Worm (Caenorhabditis elegans): Measurements from ENCODE around the gene bpl-1.

Gene bpl-1

DNA sequence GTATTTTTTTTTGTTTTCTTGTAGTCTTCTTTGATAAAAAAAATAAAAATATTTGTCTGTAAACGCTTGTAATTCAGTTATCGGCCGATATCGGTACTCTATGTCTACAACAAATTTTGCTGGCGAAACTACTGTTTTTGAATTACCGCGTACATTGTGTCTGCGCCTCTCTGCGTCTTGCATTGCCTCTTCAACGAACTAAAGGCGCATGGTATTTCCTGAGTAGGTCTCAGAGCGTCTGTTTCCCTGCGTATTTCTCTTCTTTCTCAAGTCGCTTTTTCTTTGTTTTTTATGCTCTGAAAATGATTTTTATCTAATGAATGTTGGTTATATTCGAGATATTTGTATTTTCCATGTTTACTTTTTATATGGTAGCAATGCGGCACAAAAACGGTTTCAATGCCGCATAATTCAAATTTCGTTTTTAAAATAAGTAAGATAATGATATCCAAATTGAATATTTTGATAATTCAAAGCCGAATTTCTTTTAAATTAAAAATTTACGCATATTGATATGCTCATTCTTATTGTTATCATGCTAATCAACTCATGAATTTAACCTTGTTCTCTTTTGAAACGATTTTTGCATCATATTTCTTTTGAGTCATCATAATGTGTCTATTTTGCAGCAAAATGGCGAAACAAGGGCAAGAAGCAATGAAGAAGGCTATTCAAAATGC is 23.1 kb upstream of the bpl-1 start, which contains the start of gene phb-2 (continued):
- TF ChIP-seq hlh-17 (GFP tag; optimal IDR thresholded peaks at IDR 0.05; ENCODE audit: borderline replicate concordance) (no peak), fkh-8 (tag; optimal IDR thresholded peaks at IDR 0.05) (peak; percentile 64), sup-37 (GFP tag; optimal IDR thresholded peaks at IDR 0.05) (no peak), grh-1 (GFP tag; IDR thresholded peaks at IDR 0.05) (peak; percentile 59), tlp-1 (tag; optimal IDR thresholded peaks at IDR 0.05) (no peak), ceh-8 (GFP tag; optimal IDR thresholded peaks at IDR 0.05) (no peak), egl-13 (tag; optimal IDR thresholded peaks at IDR 0.05) (no peak), Y116A8C.19 (tag; optimal IDR thresholded peaks at IDR 0.05; ENCODE audit: borderline replicate concordance) (no peak), ztf-4 (tag; optimal IDR thresholded peaks at IDR 0.05) (peak; percentile 44), mep-1 (tag; optimal IDR thresholded peaks at IDR 0.05) (peak; percentile 84), dsc-1 (tag; optimal IDR thresholded peaks at IDR 0.05) (peak; percentile 44), fkh-4 (tag; optimal IDR thresholded peaks at IDR 0.05; ENCODE audit: borderline replicate concordance) (no peak), C34B4.2 (tag; optimal IDR thresholded peaks at IDR 0.05) (no peak), pax-3 (tag; optimal IDR thresholded peaks at IDR 0.05) (no peak), unc-30 (tag; optimal IDR thresholded peaks at IDR 0.05) (no peak), dpl-1 (GFP tag; optimal IDR thresholded peaks at IDR 0.05) (peak; percentile 97 to 98 (median 97))

DNA sequence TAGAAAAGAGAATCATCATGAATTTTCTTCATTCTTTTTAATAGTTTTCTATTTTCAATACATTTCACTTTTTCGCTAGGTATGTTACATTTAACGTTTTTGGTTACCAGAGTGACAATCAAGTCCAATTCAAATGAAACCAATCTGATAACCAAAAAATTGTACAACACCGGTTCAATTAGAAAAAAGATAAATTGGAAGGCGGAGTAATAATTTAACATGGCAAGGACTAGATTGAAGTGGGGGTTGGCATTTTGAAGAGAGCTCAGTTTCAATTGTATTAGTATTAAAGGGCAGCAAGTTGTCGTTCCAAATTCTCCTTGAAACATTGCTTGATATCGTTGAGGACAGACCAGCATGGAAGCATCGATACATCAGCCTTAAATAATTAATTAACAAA is 21.3 kb upstream of the bpl-1 start:
- TF ChIP-seq efl-1 (optimal IDR thresholded peaks at IDR 0.05) (no peak), efl-1 (GFP tag; optimal IDR thresholded peaks at IDR 0.05 in 1 of 2) (peak in 1 of 2 experiments; percentile 87), pax-3 (tag; optimal IDR thresholded peaks at IDR 0.05) (no peak), nhr-85 (tag) (peak; percentile 23)

DNA sequence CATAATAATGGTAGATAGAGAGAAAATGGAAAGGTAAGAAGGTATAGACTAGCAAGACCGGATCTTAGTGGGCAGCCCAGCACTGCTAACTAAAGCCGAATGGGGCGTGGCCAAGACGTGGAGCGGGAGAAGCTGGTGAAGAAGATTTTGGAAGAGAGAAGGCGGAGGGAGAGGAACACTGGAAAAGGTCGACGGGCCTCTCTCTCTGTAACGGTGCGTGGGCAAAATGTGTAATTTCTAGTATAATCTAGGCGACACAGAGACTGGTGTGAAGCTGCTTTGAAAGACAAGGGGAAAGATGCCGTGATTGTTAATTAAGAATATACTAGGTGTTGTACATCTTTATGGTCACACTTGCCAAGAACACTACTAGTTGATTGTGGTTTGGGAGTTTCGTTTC is 18.0 kb upstream of the bpl-1 start, which contains the start of gene F13H8.5:
Gene F13H8.5, minus strand, starts transcription at position 101 of the 400 bp plus-strand sequence.
- TF ChIP-seq irx-1 (tag; optimal IDR thresholded peaks at IDR 0.05) (no peak), zip-4 (GFP tag; optimal IDR thresholded peaks at IDR 0.05) (no peak), elt-3 (tag; optimal IDR thresholded peaks at IDR 0.05) (no peak), tbx-2 (tag; optimal IDR thresholded peaks at IDR 0.05) (no peak), mef-2 (tag; optimal IDR thresholded peaks at IDR 0.05) (no peak), ets-5 (GFP tag; IDR thresholded peaks at IDR 0.05) (no peak), zag-1 (tag; optimal IDR thresholded peaks at IDR 0.05) (no peak), sox-4 (tag; optimal IDR thresholded peaks at IDR 0.05) (no peak), ceh-88 (GFP tag; IDR thresholded peaks at IDR 0.05) (no peak), dpl-1 (GFP tag; optimal IDR thresholded peaks at IDR 0.05) (no peak)

DNA sequence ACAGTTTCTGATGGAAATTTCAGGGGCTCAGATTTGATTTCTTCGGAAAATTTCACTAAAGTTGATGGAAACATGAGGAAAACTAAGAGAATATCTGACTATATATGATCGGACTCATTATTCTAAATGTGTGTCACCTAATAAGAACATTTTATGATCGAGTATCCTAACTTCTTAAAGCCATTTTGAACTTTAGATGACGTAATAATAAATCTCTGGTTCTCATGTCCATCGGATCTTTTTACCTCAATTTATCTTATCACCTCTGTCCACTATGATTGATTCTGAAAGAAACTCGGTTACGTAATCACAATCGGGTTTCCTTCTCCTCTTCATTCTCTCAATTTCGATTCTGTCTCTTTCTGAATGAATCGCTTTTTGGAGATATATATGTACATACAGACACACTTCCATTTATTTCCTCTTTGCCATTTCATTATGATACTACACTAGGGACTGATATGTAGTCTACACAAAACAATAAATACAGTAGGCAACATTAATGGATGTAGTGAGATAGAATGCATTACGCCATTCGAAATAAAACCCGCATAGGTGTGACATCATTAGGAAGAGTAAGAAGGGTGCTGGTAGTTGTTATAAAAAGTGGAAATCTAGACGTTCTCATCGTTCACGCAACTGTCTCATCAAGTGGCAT is 16.7 kb upstream of the bpl-1 start:
- TF ChIP-seq nhr-85 (tag) (peak; percentile 13), lin-39 (tag; optimal IDR thresholded peaks at IDR 0.05) (no peak), pax-3 (tag; optimal IDR thresholded peaks at IDR 0.05) (no peak), efl-1 (optimal IDR thresholded peaks at IDR 0.05) (no peak), efl-1 (GFP tag; optimal IDR thresholded peaks at IDR 0.05 in 1 of 2) (peak in 1 of 2 experiments; percentile 8), F16B12.6 (tag; optimal IDR thresholded peaks at IDR 0.05) (no peak), mdl-1 (tag; optimal IDR thresholded peaks at IDR 0.05) (no peak), pag-3 (tag; optimal IDR thresholded peaks at IDR 0.05; ENCODE audit: borderline replicate concordance, insufficient read depth) (no peak), xbp-1 (tag; optimal IDR thresholded peaks at IDR 0.05) (no peak), blmp-1 (tag; optimal IDR thresholded peaks at IDR 0.05) (peak; percentile 25), fos-1 (tag; optimal IDR thresholded peaks at IDR 0.05) (no peak)

Data from whole organism, L1 larva.